Worm (Caenorhabditis elegans): Measurements from ENCODE around the gene sec-15.

The sec-15 gene

ce11 chrX:8854409-8854808, 18.9 kb upstream of the sec-15 start:
- TF ChIP-seq aly-2 (tag; optimal IDR thresholded peaks at IDR 0.05) (no peak), fkh-2 (tag; optimal IDR thresholded peaks at IDR 0.05) (no peak), pha-4 (tag; optimal IDR thresholded peaks at IDR 0.05) (no peak), ceh-16 (tag; optimal IDR thresholded peaks at IDR 0.05) (no peak), snpc-4 (tag; optimal IDR thresholded peaks at IDR 0.05) (no peak), zag-1 (tag; optimal IDR thresholded peaks at IDR 0.05) (no peak), ZK546.5 (tag; optimal IDR thresholded peaks at IDR 0.05) (no peak), egl-27 (tag; optimal IDR thresholded peaks at IDR 0.05) (no peak), nhr-25 (tag; optimal IDR thresholded peaks at IDR 0.05) (no peak), pqm-1 (tag; optimal IDR thresholded peaks at IDR 0.05) (no peak), mml-1 (tag; optimal IDR thresholded peaks at IDR 0.05) (no peak), ztf-11 (tag; optimal IDR thresholded peaks at IDR 0.05) (no peak), mdl-1 (tag; optimal IDR thresholded peaks at IDR 0.05) (no peak), fos-1 (tag; optimal IDR thresholded peaks at IDR 0.05) (no peak), skn-1 (tag; optimal IDR thresholded peaks at IDR 0.05) (no peak), R02D3.7 (tag; optimal IDR thresholded peaks at IDR 0.05) (no peak), ceh-9 (tag; optimal IDR thresholded peaks at IDR 0.05) (no peak)

- no peak for TF ChIP-seq fkh-10 (GFP tag; optimal IDR thresholded peaks at IDR 0.05)
- no peak for TF ChIP-seq nhr-77 (tag; optimal IDR thresholded peaks at IDR 0.05)
- TF ChIP-seq mdl-1 (tag; optimal IDR thresholded peaks at IDR 0.05) = no peak
- no peak for TF ChIP-seq ceh-82 (tag; optimal IDR thresholded peaks at IDR 0.05)
- no peak for TF ChIP-seq ZK546.5 (tag; optimal IDR thresholded peaks at IDR 0.05)
- no peak for TF ChIP-seq zag-1 (tag; optimal IDR thresholded peaks at IDR 0.05)
- TF ChIP-seq nhr-76 (tag; optimal IDR thresholded peaks at IDR 0.05) = no peak
Measured at ce11 chrX:8853524-8853923, 18.0 kb upstream of the sec-15 start, which contains the start of gene sprp-4. TSS of gene sprp-4 (minus strand) at chrX:8853624.

ce11 chrX:8846447-8847237, 11.1 kb upstream of the sec-15 start, which contains the start of gene C28G1.10:
TSS of gene C28G1.10 (plus strand) at chrX:8847122.
- TF ChIP-seq pha-4 (tag; optimal IDR thresholded peaks at IDR 0.05) = peak; percentile 6
- no peak for TF ChIP-seq ceh-82 (tag; optimal IDR thresholded peaks at IDR 0.05)
- TF ChIP-seq pqm-1 (tag; optimal IDR thresholded peaks at IDR 0.05) = peak; percentile 84
- TF ChIP-seq nhr-25 (tag; optimal IDR thresholded peaks at IDR 0.05) = peak; percentile 46
- TF ChIP-seq ceh-28 (tag; optimal IDR thresholded peaks at IDR 0.05) = no peak
- peak; percentile 73 for TF ChIP-seq nhr-43 (tag; optimal IDR thresholded peaks at IDR 0.05; ENCODE audit: poor library complexity, severe bottlenecking)
- TF ChIP-seq elt-2 (tag; optimal IDR thresholded peaks at IDR 0.05) = peak; percentile 85

ce11 chrX:8843988-8844387, 8.5 kb upstream of the sec-15 start, which contains the start of gene ubc-23:
TSS of gene ubc-23 (plus strand) at chrX:8844288.
- no peak for TF ChIP-seq hmg-11 (tag; optimal IDR thresholded peaks at IDR 0.05)
- TF ChIP-seq fos-1 (tag; optimal IDR thresholded peaks at IDR 0.05) = no peak
- TF ChIP-seq pqm-1 (tag; optimal IDR thresholded peaks at IDR 0.05) = no peak
- peak; percentile 1 for TF ChIP-seq pha-4 (tag; optimal IDR thresholded peaks at IDR 0.05)
- no peak for TF ChIP-seq R02D3.7 (tag; optimal IDR thresholded peaks at IDR 0.05)
- TF ChIP-seq nfya-1 (tag; optimal IDR thresholded peaks at IDR 0.05; ENCODE audit: insufficient read depth) = no peak
- TF ChIP-seq elt-3 (tag; optimal IDR thresholded peaks at IDR 0.05) = no peak

- TF ChIP-seq ZK546.5 (tag; optimal IDR thresholded peaks at IDR 0.05) = no peak
- TF ChIP-seq ztf-4 (tag; optimal IDR thresholded peaks at IDR 0.05) = no peak
- TF ChIP-seq jun-1 (tag; optimal IDR thresholded peaks at IDR 0.05) = no peak
- TF ChIP-seq nfya-1 (tag; optimal IDR thresholded peaks at IDR 0.05; ENCODE audit: insufficient read depth) = peak; percentile 6
- no peak for TF ChIP-seq nhr-237 (tag; optimal IDR thresholded peaks at IDR 0.05)
- TF ChIP-seq nhr-12 (tag; optimal IDR thresholded peaks at IDR 0.05) = no peak
- TF ChIP-seq mml-1 (tag; optimal IDR thresholded peaks at IDR 0.05) = no peak
- TF ChIP-seq mdl-1 (tag; optimal IDR thresholded peaks at IDR 0.05) = no peak
- TF ChIP-seq aly-2 (tag; optimal IDR thresholded peaks at IDR 0.05) = no peak
- no peak for TF ChIP-seq eor-1 (tag; optimal IDR thresholded peaks at IDR 0.05)
- no peak for TF ChIP-seq daf-12 (tag; optimal IDR thresholded peaks at IDR 0.05)
- no peak for TF ChIP-seq lin-39 (tag; optimal IDR thresholded peaks at IDR 0.05)
- TF ChIP-seq unc-39 (tag; optimal IDR thresholded peaks at IDR 0.05) = no peak
- no peak for TF ChIP-seq zag-1 (tag; optimal IDR thresholded peaks at IDR 0.05)
- peak; percentile 18 for TF ChIP-seq nhr-43 (tag; optimal IDR thresholded peaks at IDR 0.05; ENCODE audit: poor library complexity, severe bottlenecking)
- TF ChIP-seq pha-4 (tag; optimal IDR thresholded peaks at IDR 0.05) = no peak
- no peak for TF ChIP-seq ceh-82 (tag; optimal IDR thresholded peaks at IDR 0.05)
- no peak for TF ChIP-seq ceh-28 (tag; optimal IDR thresholded peaks at IDR 0.05)
Measured at ce11 chrX:8838176-8838575, 2.7 kb upstream of the sec-15 start.
